ENCODE assay signal across 1 worm cellular context in the genomic region with DNA sequence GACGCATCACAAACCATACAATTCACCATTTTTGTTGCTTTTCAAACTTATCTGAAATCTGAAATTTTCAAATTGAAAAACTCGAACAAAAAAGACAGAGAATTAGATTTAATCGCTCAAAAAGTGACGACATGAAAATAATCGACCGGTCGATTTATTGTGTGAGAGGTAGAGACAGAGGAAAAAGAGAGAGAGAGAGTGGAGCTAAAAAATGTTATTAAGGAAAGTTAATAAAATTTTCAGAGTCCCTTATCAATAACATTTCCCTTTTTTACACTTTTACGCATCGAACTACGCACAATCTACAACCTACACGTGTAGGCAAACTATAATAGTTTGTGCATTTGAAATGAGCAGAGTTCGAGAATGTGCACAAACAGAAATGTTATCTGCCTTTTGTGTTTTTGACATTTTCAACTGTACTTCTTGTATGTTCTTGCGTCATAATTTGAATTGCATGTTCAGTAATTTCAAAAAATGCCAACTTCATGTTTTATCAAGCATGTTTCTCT.
TF ChIP-seq lines count a peak whose summit lies in the region.

A gene (minus strand): TSS at position 51 of the 512 bp plus-strand sequence.

TF ChIP-seq in whole organism, L4 larva, 104 proteins besides CTCF, POLR2A, EP300 and RAD21 (continued from another document):
- TF ChIP-seq ceh-82 (tag; optimal IDR thresholded peaks at IDR 0.05; lab: Kevin White, UChicago) (no peak), daf-16 (GFP tag; optimal IDR thresholded peaks at IDR 0.05; lab: Kevin White, UChicago) (no peak), daf-16 (tag; optimal IDR thresholded peaks at IDR 0.05; lab: Kevin White, UChicago) (peak; percentile 78), lin-15B (tag; optimal IDR thresholded peaks at IDR 0.05; lab: Kevin White, UChicago) (no peak), dve-1 (tag; optimal IDR thresholded peaks at IDR 0.05; lab: Kevin White, UChicago; ENCODE audit: insufficient read depth) (peak; percentile 24), aha-1 (tag; lab: Kevin White, UChicago) (no peak), hlh-30 (tag; optimal IDR thresholded peaks at IDR 0.05; lab: Kevin White, UChicago; ENCODE audit: insufficient read depth) (no peak), egl-43 (GFP tag; IDR thresholded peaks at IDR 0.05; lab: Robert Waterston, UW) (no peak), nhr-10 (tag; optimal IDR thresholded peaks at IDR 0.05; lab: Kevin White, UChicago) (no peak), unc-62 (GFP tag; optimal IDR thresholded peaks at IDR 0.05 in 1 of 2; lab: Kevin White, UChicago) (no peak), unc-62 (tag; optimal IDR thresholded peaks at IDR 0.05; lab: Kevin White, UChicago) (no peak), lin-38 (GFP tag; IDR thresholded peaks at IDR 0.05; lab: Robert Waterston, UW) (no peak), php-3 (GFP tag; IDR thresholded peaks at IDR 0.05; lab: Robert Waterston, UW) (peak; percentile 18; the same call in 1 of the 2 replicates), Y105C5A.15 (GFP tag; IDR thresholded peaks at IDR 0.05; lab: Robert Waterston, UW) (no peak), nhr-11 (tag; optimal IDR thresholded peaks at IDR 0.05; lab: Kevin White, UChicago) (no peak), zfp-2 (tag; optimal IDR thresholded peaks at IDR 0.05; lab: Kevin White, UChicago) (no peak), lin-1 (GFP tag; IDR thresholded peaks at IDR 0.05; lab: Robert Waterston, UW) (no peak), nhr-6 (tag; optimal IDR thresholded peaks at IDR 0.05; lab: Kevin White, UChicago) (no peak), F26F4.8 (GFP tag; conservative IDR thresholded peaks at IDR 0.05; lab: Robert Waterston, UW) (no peak), Y5F2A.4 (GFP tag; optimal IDR thresholded peaks at IDR 0.05; lab: Kevin White, UChicago) (no peak), egl-27 (tag; optimal IDR thresholded peaks at IDR 0.05; lab: Kevin White, UChicago) (no peak), tag-97 (GFP tag; IDR thresholded peaks at IDR 0.05; lab: Robert Waterston, UW) (no peak), nhr-25 (tag; optimal IDR thresholded peaks at IDR 0.05; lab: Kevin White, UChicago; ENCODE audit: borderline replicate concordance, insufficient read depth) (no peak), set-16 (GFP tag; IDR thresholded peaks at IDR 0.05; lab: Robert Waterston, UW) (no peak), nhr-42 (GFP tag; IDR thresholded peaks at IDR 0.05; lab: Robert Waterston, UW) (no peak), zag-1 (tag; optimal IDR thresholded peaks at IDR 0.05; lab: Kevin White, UChicago) (no peak), unc-39 (tag; optimal IDR thresholded peaks at IDR 0.05; lab: Kevin White, UChicago) (no peak), dmd-6 (GFP tag; IDR thresholded peaks at IDR 0.05; lab: Robert Waterston, UW) (peak; percentile 13), ctbp-1 (GFP tag; IDR thresholded peaks at IDR 0.05; lab: Robert Waterston, UW) (no peak), saeg-2 (GFP tag; IDR thresholded peaks at IDR 0.05; lab: Robert Waterston, UW) (no peak), zip-2 (tag; optimal IDR thresholded peaks at IDR 0.05; lab: Kevin White, UChicago) (no peak)
